Worm (Caenorhabditis elegans): ENCODE data around the gene K02D3.2.

K02D3.2 gene

DNA sequence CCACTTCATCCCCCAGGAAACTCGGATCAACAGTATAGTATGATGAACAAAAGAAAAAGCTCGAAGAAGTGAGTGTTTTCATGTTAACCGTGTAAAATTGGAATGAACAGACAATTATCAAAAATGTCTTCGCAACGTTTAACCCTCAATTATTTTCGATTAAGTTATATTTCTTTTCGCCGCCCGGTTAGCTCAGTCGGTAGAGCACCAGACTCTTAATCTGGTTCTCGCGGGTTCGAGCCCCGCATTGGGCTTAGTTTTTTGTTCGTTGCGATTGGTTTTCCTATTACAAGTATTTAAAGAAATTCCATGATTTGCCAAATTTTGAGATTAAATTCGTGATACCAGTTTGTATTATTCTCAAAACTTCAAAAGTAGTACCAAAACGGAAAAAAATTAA lies 17.9 kb upstream of the K02D3.2 start (continued):
- TF ChIP-seq lsy-27 (tag; optimal IDR thresholded peaks at IDR 0.05; ENCODE audit: borderline replicate concordance, insufficient read depth) = no peak
- TF ChIP-seq mcd-1 (GFP tag; IDR thresholded peaks at IDR 0.05) = peak; percentile 34
- TF ChIP-seq Y53F4B.3 (GFP tag; IDR thresholded peaks at IDR 0.05) = 0 out of 2 replicates have a peak, but pooled peaks have one; percentile 31
- TF ChIP-seq F37B4.10 (GFP tag; IDR thresholded peaks at IDR 0.05) = no peak
- peak; percentile 51 for TF ChIP-seq die-1 (tag; optimal IDR thresholded peaks at IDR 0.05)
- TF ChIP-seq ztf-25 (GFP tag; IDR thresholded peaks at IDR 0.05) = 0 out of 2 replicates have a peak, but pooled peaks have one; percentile 8
- no peak for TF ChIP-seq Y53G8AR.9 (GFP tag; conservative IDR thresholded peaks at IDR 0.05)
- no peak for TF ChIP-seq F23B12.7 (tag; optimal IDR thresholded peaks at IDR 0.05; ENCODE audit: insufficient read depth)
- peak; percentile 62 for TF ChIP-seq hmg-1.2 (GFP tag; IDR thresholded peaks at IDR 0.05)
- TF ChIP-seq lin-26 (GFP tag; IDR thresholded peaks at IDR 0.05) = peak; percentile 87
- no peak for TF ChIP-seq ceh-79 (tag; optimal IDR thresholded peaks at IDR 0.05)
- peak; percentile 60 for TF ChIP-seq snpc-1.1 (tag; optimal IDR thresholded peaks at IDR 0.05; ENCODE audit: insufficient read depth)
- no peak for TF ChIP-seq K11D2.4 (GFP tag; IDR thresholded peaks at IDR 0.05)
- 0 out of 2 replicates have a peak, but pooled peaks have one; percentile 68 for TF ChIP-seq ceh-58 (GFP tag; IDR thresholded peaks at IDR 0.05)
- TF ChIP-seq attf-6 (GFP tag; IDR thresholded peaks at IDR 0.05) = no peak
- peak in 1 of 3 experiments; percentile 16 for TF ChIP-seq lin-35 (GFP tag; optimal IDR thresholded peaks at IDR 0.05)
- no peak for TF ChIP-seq mes-4 (tag; optimal IDR thresholded peaks at IDR 0.05)
- TF ChIP-seq akir-1 (GFP tag; optimal IDR thresholded peaks at IDR 0.05) = no peak
- TF ChIP-seq B0261.1 (tag; optimal IDR thresholded peaks at IDR 0.05) = peak; percentile 61
- peak; percentile 52 for TF ChIP-seq snpc-4 (GFP tag; optimal IDR thresholded peaks at IDR 0.05)
- peak in 1 of 4 experiments; percentile 16 for TF ChIP-seq snpc-4 (tag; optimal IDR thresholded peaks at IDR 0.05)
- TF ChIP-seq zfh-2 (GFP tag; conservative IDR thresholded peaks at IDR 0.05) = no peak
- peak; percentile 50 for TF ChIP-seq rpc-1 (optimal IDR thresholded peaks at IDR 0.05)
- peak; percentile 80 for TF ChIP-seq rpc-1 (tag; optimal IDR thresholded peaks at IDR 0.05)
- TF ChIP-seq ama-1 (optimal IDR thresholded peaks at IDR 0.05) = no peak
- peak in 1 of 2 experiments; percentile 30 for TF ChIP-seq ama-1 (GFP tag; optimal IDR thresholded peaks at IDR 0.05)
- peak; percentile 17 for TF ChIP-seq ZK185.1 (tag; optimal IDR thresholded peaks at IDR 0.05; ENCODE audit: poor library complexity, severe bottlenecking)
- TF ChIP-seq D2030.7 (GFP tag; IDR thresholded peaks at IDR 0.05) = peak; percentile 67
- no peak for TF ChIP-seq C17E4.6 (GFP tag; IDR thresholded peaks at IDR 0.05)
- TF ChIP-seq lir-1 (GFP tag; conservative IDR thresholded peaks at IDR 0.05) = peak; percentile 43; the same call in 1 of the 2 replicates
- TF ChIP-seq lin-54 (GFP tag; optimal IDR thresholded peaks at IDR 0.05) = no peak
- no peak for TF ChIP-seq aptf-3 (GFP tag; IDR thresholded peaks at IDR 0.05)

DNA sequence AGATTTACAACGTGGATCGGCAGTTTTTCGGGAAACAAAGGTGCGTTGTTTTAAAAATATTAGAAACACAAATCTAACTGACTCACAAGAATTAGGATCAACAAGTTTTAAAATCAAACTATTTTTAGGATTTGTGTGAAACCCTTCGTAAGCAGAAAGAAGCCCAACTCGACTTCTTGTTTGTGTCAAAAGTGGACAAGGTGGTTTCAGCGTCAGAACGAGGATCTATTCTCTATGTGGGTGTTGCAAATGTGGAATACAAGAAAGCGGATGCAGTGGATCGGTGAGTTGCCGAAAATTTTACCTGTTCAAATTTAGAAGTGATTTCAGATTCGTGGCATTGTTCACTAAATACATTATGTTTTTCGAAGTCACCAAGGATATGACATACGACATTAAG lies 17.2 kb upstream of the K02D3.2 start:
- TF ChIP-seq ztf-3 (GFP tag; optimal IDR thresholded peaks at IDR 0.05) (no peak), hlh-26 (GFP tag; conservative IDR thresholded peaks at IDR 0.05) (no peak), dox-1 (GFP tag; IDR thresholded peaks at IDR 0.05) (no peak), lir-1 (GFP tag; conservative IDR thresholded peaks at IDR 0.05) (no peak), nhr-179 (tag; optimal IDR thresholded peaks at IDR 0.05) (no peak), madf-3 (GFP tag; IDR thresholded peaks at IDR 0.05) (no peak), ztf-25 (GFP tag; IDR thresholded peaks at IDR 0.05) (no peak), aptf-2 (GFP tag; conservative IDR thresholded peaks at IDR 0.05) (no peak), rpc-1 (optimal IDR thresholded peaks at IDR 0.05) (no peak), rpc-1 (tag; optimal IDR thresholded peaks at IDR 0.05) (no peak), snpc-1.1 (tag; optimal IDR thresholded peaks at IDR 0.05; ENCODE audit: insufficient read depth) (no peak), snpc-4 (GFP tag; optimal IDR thresholded peaks at IDR 0.05) (no peak), snpc-4 (tag; optimal IDR thresholded peaks at IDR 0.05) (no peak), lin-35 (GFP tag; optimal IDR thresholded peaks at IDR 0.05) (no peak), pha-4 (tag; optimal IDR thresholded peaks at IDR 0.05) (no peak)

Data from whole organism, young adult.